Worm (Caenorhabditis elegans) whole organism, L2 larva: Measurements from ENCODE around the gene F11D5.6.

ENCODE experiments used
- R02D3.7 ChIP-seq: fragments of 150-350 bp; optimal IDR thresholded peaks from 2 replicates; lab custom pipeline; 2014; ENCODE audit warnings: missing biosample characterization, missing genetic modification characterization
- ceh-16 ChIP-seq: fragments of 150-350 bp; optimal IDR thresholded peaks from 2 replicates; lab custom pipeline; 2014; ENCODE audit warnings: missing biosample characterization, missing genetic modification characterization
- fos-1 ChIP-seq: fragments of 150-350 bp; optimal IDR thresholded peaks from 2 replicates; lab custom pipeline; 2014; ENCODE audit warnings: missing biosample characterization, missing genetic modification characterization
- lsy-2 ChIP-seq, 2 experiments: fragments of 150-350 bp in 1 of 2; sonication (generic microtip) in 1 of 2; optimal IDR thresholded peaks; 2 replicates each; lab custom pipeline; 2014 to 2017; ENCODE audit warnings: missing biosample characterization in 2 of 2, missing genetic modification characterization in 2 of 2
- sem-4 ChIP-seq: fragments of 150-350 bp; optimal IDR thresholded peaks from 2 replicates; lab custom pipeline; 2014; ENCODE audit warnings: missing biosample characterization, missing genetic modification reagents, missing genetic modification characterization
- skn-1 ChIP-seq: sonication (generic microtip); optimal IDR thresholded peaks from 2 replicates; lab custom pipeline; 2017; ENCODE audit warnings: missing biosample characterization, missing genetic modification characterization
- unc-62 ChIP-seq: fragments of 150-350 bp; optimal IDR thresholded peaks from 2 replicates; lab custom pipeline; 2014; ENCODE audit warnings: missing biosample characterization, missing genetic modification reagents, missing genetic modification characterization
- zag-1 ChIP-seq: fragments of 150-350 bp; optimal IDR thresholded peaks from 2 replicates; lab custom pipeline; 2014; ENCODE audit warnings: missing biosample characterization, missing genetic modification characterization

DNA sequence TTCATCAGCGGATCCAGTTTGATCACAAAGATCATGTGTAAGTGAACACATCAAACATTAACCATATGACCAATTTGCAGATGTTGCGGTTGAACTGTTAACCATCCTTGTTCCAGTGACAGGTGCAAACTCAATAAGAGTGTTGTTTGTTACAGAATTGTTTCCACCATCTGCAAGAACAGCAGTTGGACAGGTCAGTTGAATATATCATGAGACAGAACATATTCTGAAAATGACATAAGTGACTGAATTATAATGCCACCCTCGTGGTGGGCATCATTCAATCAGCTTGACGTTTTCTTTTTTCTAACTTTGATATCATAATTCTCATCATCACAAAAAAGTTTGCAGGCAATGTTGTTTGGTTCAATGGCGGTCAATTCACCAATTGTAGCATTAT, 25.5 kb downstream of the F11D5.6 start:
- TF ChIP-seq fos-1 (tag; lab: Kevin White, UChicago) (no peak), sem-4 (tag; lab: Kevin White, UChicago) (no peak), ceh-16 (no peak), R02D3.7 (no peak), zag-1 (no peak), lsy-2 (tag; optimal IDR thresholded peaks at IDR 0.05; lab: Kevin White, UChicago) (no peak), skn-1 (tag; lab: Kevin White, UChicago) (no peak), unc-62 (GFP tag; lab: Kevin White, UChicago) (no peak)
